Worm (Caenorhabditis elegans) whole organism, L1 larva: ENCODE data around the gene srx-20.

Experiments used
- alr-1 ChIP-seq: fragments of 200-800 bp; sonication (Bioruptor generic); optimal IDR thresholded peaks from 2 replicates; lab custom pipeline; 2018; ENCODE audit warnings: borderline replicate concordance, mild to moderate bottlenecking, missing genetic modification characterization, missing compliant biosample characterization
- ceh-82 ChIP-seq, 3 experiments: fragments of 150-350 bp in 1 of 3; sonication (generic microtip) in 2 of 3; optimal IDR thresholded peaks; 2 replicates each; lab custom pipeline; 2014 to 2017; ENCODE audit warnings: missing biosample characterization in 3 of 3, missing genetic modification characterization in 3 of 3
- egl-13 ChIP-seq: sonication (generic microtip); optimal IDR thresholded peaks from 2 replicates; lab custom pipeline; 2016; ENCODE audit warnings: missing genotype, missing genetic modification reagents, missing genetic modification characterization, missing compliant biosample characterization
- nhr-11 ChIP-seq: fragments of 150-350 bp; optimal IDR thresholded peaks from 2 replicates; lab custom pipeline; 2014; ENCODE audit warnings: missing biosample characterization, missing genetic modification characterization
- nhr-90 ChIP-seq: sonication (generic microtip); optimal IDR thresholded peaks from 2 replicates; lab custom pipeline; 2016; ENCODE audit warnings: mild to moderate bottlenecking, missing genetic modification characterization, missing compliant biosample characterization; ENCODE audit not compliant: poor library complexity
- snpc-4 ChIP-seq: fragments of 150-350 bp; optimal IDR thresholded peaks from 2 replicates; lab custom pipeline; 2014; ENCODE audit warnings: missing biosample characterization, missing genetic modification characterization
- swsn-7 ChIP-seq: sonication (generic microtip); optimal IDR thresholded peaks from 2 replicates; lab custom pipeline; 2016; ENCODE audit warnings: missing genetic modification characterization, missing compliant biosample characterization
- unc-30 ChIP-seq: sonication (generic microtip); optimal IDR thresholded peaks from 2 replicates; lab custom pipeline; 2017; ENCODE audit warnings: missing biosample characterization, missing genetic modification characterization
- zag-1 ChIP-seq: fragments of 150-350 bp; optimal IDR thresholded peaks from 2 replicates; lab custom pipeline; 2014; ENCODE audit warnings: missing biosample characterization, missing genetic modification characterization

ce11 chrIV:6829902-6830301 lies 38.0 kb upstream of the srx-20 start, which contains the start of gene H20E11.1:
- TF ChIP-seq nhr-90 (no peak), egl-13 (tag; lab: Kevin White, UChicago) (no peak), swsn-7 (tag; lab: Kevin White, UChicago) (no peak), alr-1 (tag; lab: Kevin White, UChicago) (no peak), nhr-11 (tag; lab: Kevin White, UChicago) (no peak), unc-30 (tag; lab: Kevin White, UChicago) (no peak), snpc-4 (tag; lab: Kevin White, UChicago) (no peak), ceh-82 (tag; optimal IDR thresholded peaks at IDR 0.05; lab: Kevin White, UChicago) (no peak), zag-1 (tag; lab: Kevin White, UChicago) (no peak)
